Fruit fly (Drosophila melanogaster): ENCODE results near the gene Polr2A.

Polr2A gene

DNA sequence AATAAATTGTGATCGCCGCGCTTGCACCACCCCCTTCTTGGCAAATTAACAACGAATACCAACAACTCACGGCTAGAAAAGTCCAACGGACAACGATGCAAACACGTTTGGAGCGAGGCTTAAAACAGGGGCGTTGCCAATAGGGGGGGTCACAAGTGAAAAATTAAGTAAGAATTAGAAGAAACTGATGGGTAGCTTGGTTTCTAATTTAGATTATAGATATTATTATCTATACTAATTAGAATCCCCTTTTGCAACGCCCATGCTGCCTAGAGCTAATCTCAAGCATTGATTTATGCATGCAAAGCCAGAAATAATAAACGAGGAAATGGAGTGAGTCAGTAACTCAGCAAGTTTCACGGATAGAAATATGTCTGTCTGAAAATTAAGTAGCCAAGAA is 51.7 kb downstream of the Polr2A start (continued):
- TF ChIP-seq CG18476 (GFP tag; optimal IDR thresholded peaks at IDR 0.05) (peak; percentile 49), CG2116 (GFP tag; optimal IDR thresholded peaks at IDR 0.05) (peak; percentile 10), E2f2 (GFP tag; IDR thresholded peaks at IDR 0.05) (peak; percentile 55), CG1233 (GFP tag; optimal IDR thresholded peaks at IDR 0.05) (peak; percentile 51), CG3065 (GFP tag; optimal IDR thresholded peaks at IDR 0.05) (no peak), CG6689 (GFP tag; IDR thresholded peaks at IDR 0.05) (peak; percentile 75), prd (optimal IDR thresholded peaks at IDR 0.05) (no peak), prd (GFP tag; IDR thresholded peaks at IDR 0.05) (peak; percentile 86), aop (GFP tag; IDR thresholded peaks at IDR 0.05) (peak; percentile 69; the same call in 1 of the 2 replicates), sens-2 (GFP tag; IDR thresholded peaks at IDR 0.05) (peak; percentile 74; the same call in 1 of the 2 replicates), ind (GFP tag; optimal IDR thresholded peaks at IDR 0.05) (peak; percentile 70), lola (GFP tag; optimal IDR thresholded peaks at IDR 0.05) (peak in 1 of 3 experiments; percentile 5), chm (GFP tag; IDR thresholded peaks at IDR 0.05) (peak; percentile 79), Fer2 (tag; optimal IDR thresholded peaks at IDR 0.05) (peak; percentile 61), tio (GFP tag; optimal IDR thresholded peaks at IDR 0.05) (peak; percentile 48), gcm2 (GFP tag; optimal IDR thresholded peaks at IDR 0.05) (no peak), CG11093 (GFP tag; IDR thresholded peaks at IDR 0.05) (0 out of 3 replicates have a peak, but pooled peaks have one; percentile 52), CG32767 (GFP tag; IDR thresholded peaks at IDR 0.05) (peak; percentile 55; the same call in 1 of the 2 replicates), CG10209 (GFP tag; optimal IDR thresholded peaks at IDR 0.05) (peak; percentile 60), CG7357 (GFP tag; IDR thresholded peaks at IDR 0.05) (peak; percentile 66), CG13894 (tag; optimal IDR thresholded peaks at IDR 0.05) (peak; percentile 32), ems (GFP tag; optimal IDR thresholded peaks at IDR 0.05) (peak; percentile 58), Opbp (GFP tag; IDR thresholded peaks at IDR 0.05; ENCODE audit: partially characterized antibody) (no peak), CG42726 (GFP tag; IDR thresholded peaks at IDR 0.05; ENCODE audit: partially characterized antibody) (no peak), run (tag; optimal IDR thresholded peaks at IDR 0.05) (no peak), CTCF (GFP tag; optimal IDR thresholded peaks at IDR 0.05) (peak; percentile 9), CG5245 (GFP tag; optimal IDR thresholded peaks at IDR 0.05) (peak; percentile 52), gem (tag; optimal IDR thresholded peaks at IDR 0.05) (peak; percentile 82), CG5953 (GFP tag; IDR thresholded peaks at IDR 0.05) (peak; percentile 67), CG5180 (GFP tag; optimal IDR thresholded peaks at IDR 0.05) (peak; percentile 20), CG11723 (GFP tag; optimal IDR thresholded peaks at IDR 0.05) (peak; percentile 17), emc (GFP tag; optimal IDR thresholded peaks at IDR 0.05) (no peak), CG1647 (GFP tag; optimal IDR thresholded peaks at IDR 0.05) (peak; percentile 0), jumu (GFP tag; optimal IDR thresholded peaks at IDR 0.05) (no peak), CG14441 (GFP tag; IDR thresholded peaks at IDR 0.05) (peak; percentile 89), Usf (GFP tag; optimal IDR thresholded peaks at IDR 0.05) (peak; percentile 28), MESR4 (GFP tag; optimal IDR thresholded peaks at IDR 0.05) (no peak), CG10321 (GFP tag; IDR thresholded peaks at IDR 0.05) (peak; percentile 45; the same call in 1 of the 2 replicates), lmd (GFP tag; IDR thresholded peaks at IDR 0.05) (peak; percentile 88), onecut (GFP tag; IDR thresholded peaks at IDR 0.05) (peak; percentile 70), CG18011 (GFP tag; optimal IDR thresholded peaks at IDR 0.05) (peak; percentile 35), CG34224 (GFP tag; IDR thresholded peaks at IDR 0.05; ENCODE audit: partially characterized antibody) (no peak), CG8089 (GFP tag; optimal IDR thresholded peaks at IDR 0.05) (no peak), scrt (GFP tag; optimal IDR thresholded peaks at IDR 0.05) (peak; percentile 58), CG13424 (tag; optimal IDR thresholded peaks at IDR 0.05) (peak; percentile 78), Sox102F (GFP tag; optimal IDR thresholded peaks at IDR 0.05) (peak; percentile 76), Max (GFP tag; optimal IDR thresholded peaks at IDR 0.05) (peak; percentile 8), sisA (GFP tag; IDR thresholded peaks at IDR 0.05) (peak; percentile 81), bigmax (GFP tag; optimal IDR thresholded peaks at IDR 0.05) (no peak), gcm (GFP tag; optimal IDR thresholded peaks at IDR 0.05) (peak; percentile 48), CG10565 (GFP tag; optimal IDR thresholded peaks at IDR 0.05) (no peak)

All from whole organism, embryonic.